Fruit fly (Drosophila melanogaster) whole organism, adult: Measurements from ENCODE around the gene RpL6.
A peak's percentile ranks its signal among the peaks of the same experiment; 100 is the strongest.

Source experiments
- CG11617 ChIP-seq: fragments of 200-800 bp; sonication (Bioruptor generic); optimal IDR thresholded peaks from 2 replicates; lab custom pipeline; 2017; ENCODE audit warnings: mild to moderate bottlenecking, missing biosample characterization, missing genetic modification reagents, missing genetic modification characterization
- CG12768 ChIP-seq: fragments of 200-800 bp; sonication (Bioruptor generic); optimal IDR thresholded peaks from 2 replicates; lab custom pipeline; 2017; ENCODE audit warnings: missing biosample characterization, missing genetic modification characterization, mild to moderate bottlenecking, moderate library complexity, missing genetic modification reagents
- CG14711 ChIP-seq: fragments of 200-800 bp; sonication (Bioruptor generic); optimal IDR thresholded peaks from 2 replicates; lab custom pipeline; 2018; ENCODE audit warnings: missing biosample characterization, mild to moderate bottlenecking, missing genetic modification characterization, moderate library complexity
- CG1620 ChIP-seq: fragments of 200-800 bp; sonication (Bioruptor generic); optimal IDR thresholded peaks from 2 replicates; lab custom pipeline; 2016; ENCODE audit warnings: missing biosample characterization, missing genetic modification characterization
- CG33017 ChIP-seq: fragments of 200-800 bp; sonication (Bioruptor generic); optimal IDR thresholded peaks from 2 replicates; lab custom pipeline; 2018; ENCODE audit warnings: missing biosample characterization, mild to moderate bottlenecking, missing genetic modification characterization, moderate library complexity
- CG5204 ChIP-seq: fragments of 200-800 bp; sonication (Bioruptor generic); optimal IDR thresholded peaks from 2 replicates; lab custom pipeline; 2016; ENCODE audit warnings: missing biosample characterization, missing genetic modification characterization
- CG7045 ChIP-seq: fragments of 200-800 bp; sonication (Bioruptor generic); optimal IDR thresholded peaks from 2 replicates; lab custom pipeline; 2017; ENCODE audit warnings: missing biosample characterization, mild to moderate bottlenecking, missing genetic modification characterization
- CG7101 ChIP-seq: fragments of 200-800 bp; sonication (Bioruptor generic); optimal IDR thresholded peaks from 2 replicates; lab custom pipeline; 2018; ENCODE audit warnings: missing biosample characterization, mild to moderate bottlenecking, missing genetic modification characterization, moderate library complexity
- Clk ChIP-seq: fragments of 200-800 bp; sonication (Bioruptor generic); optimal IDR thresholded peaks from 2 replicates; lab custom pipeline; 2017; ENCODE audit warnings: missing biosample characterization, missing genetic modification characterization
- Crg-1 ChIP-seq: fragments of 200-800 bp; sonication (Bioruptor generic); optimal IDR thresholded peaks from 2 replicates; lab custom pipeline; 2016; ENCODE audit warnings: missing biosample characterization, missing genetic modification characterization
- Hr96 ChIP-seq: fragments of 200-800 bp; sonication (Bioruptor generic); optimal IDR thresholded peaks from 2 replicates; lab custom pipeline; 2016; ENCODE audit warnings: missing biosample characterization, missing genetic modification characterization
- Mnt ChIP-seq: fragments of 200-800 bp; sonication (Bioruptor generic); optimal IDR thresholded peaks from 2 replicates; lab custom pipeline; 2016; ENCODE audit warnings: missing biosample characterization, mild to moderate bottlenecking, missing genetic modification characterization
- bab1 ChIP-seq: fragments of 200-800 bp; sonication (Bioruptor generic); optimal IDR thresholded peaks from 3 replicates; lab custom pipeline; 2019; ENCODE audit warnings: missing biosample characterization, mild to moderate bottlenecking, missing genetic modification characterization, moderate library complexity
- cic ChIP-seq: fragments of 200-800 bp; sonication (Bioruptor generic); optimal IDR thresholded peaks from 2 replicates; lab custom pipeline; 2017; ENCODE audit warnings: missing biosample characterization, mild to moderate bottlenecking, missing genetic modification characterization, moderate library complexity
- cnc ChIP-seq, 2 experiments: fragments of >200 bp; optimal IDR thresholded peaks; 2 replicates each; lab custom pipeline; 2017
- kay ChIP-seq: fragments of 200-800 bp; sonication (Bioruptor generic); peaks from one replicate; lab custom pipeline; 2016; ENCODE audit warnings: missing biosample characterization, missing genetic modification characterization, borderline replicate concordance
- ovo ChIP-seq: fragments of 200-800 bp; sonication (Bioruptor generic); optimal IDR thresholded peaks from 2 replicates; lab custom pipeline; 2016; ENCODE audit warnings: missing biosample characterization, missing genetic modification characterization
- pad ChIP-seq: fragments of 200-800 bp; sonication (Bioruptor generic); optimal IDR thresholded peaks from 3 replicates; lab custom pipeline; 2017; ENCODE audit warnings: missing biosample characterization, missing genetic modification characterization, mild to moderate bottlenecking, moderate library complexity, missing genetic modification reagents
- tj ChIP-seq: fragments of 200-800 bp; sonication (Bioruptor generic); optimal IDR thresholded peaks from 3 replicates; lab custom pipeline; 2017; ENCODE audit warnings: missing biosample characterization, mild to moderate bottlenecking, missing genetic modification characterization, moderate library complexity
- toe ChIP-seq: fragments of 200-800 bp; sonication (Bioruptor generic); optimal IDR thresholded peaks from 2 replicates; lab custom pipeline; 2016; ENCODE audit warnings: missing biosample characterization, missing genetic modification characterization

Gene RpL6

DNA sequence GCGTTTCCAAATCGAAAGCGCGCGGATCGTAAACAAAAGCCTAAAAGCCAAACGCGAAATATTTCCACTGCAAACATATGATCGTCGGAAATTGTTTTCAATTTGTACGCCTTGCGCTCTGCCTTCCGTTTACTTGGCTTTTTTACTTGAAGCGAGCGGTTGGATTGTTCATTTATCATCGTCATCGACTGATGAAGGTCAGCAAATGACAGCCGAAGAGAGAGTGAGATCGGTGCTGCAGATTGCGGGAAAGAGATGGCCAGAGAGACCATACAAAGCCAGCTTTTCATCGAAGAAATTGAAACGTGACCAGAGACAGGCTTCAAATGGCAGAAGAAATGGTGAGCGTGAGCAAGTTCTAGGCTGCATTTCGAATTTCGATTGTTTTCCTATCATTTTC is 9.8 kb upstream of the RpL6 start:
- no peak for TF ChIP-seq CG1620 (GFP tag; lab: Kevin White, UChicago)
- TF ChIP-seq Crg-1 (GFP tag; lab: Kevin White, UChicago) = no peak
- TF ChIP-seq cnc (optimal IDR thresholded peaks at IDR 0.05; lab: Kevin White, UChicago) = no peak
- TF ChIP-seq kay (GFP tag; lab: Kevin White, UChicago) = no peak
- no peak for TF ChIP-seq CG14711 (tag; lab: Kevin White, UChicago)
- TF ChIP-seq CG7101 (tag; lab: Kevin White, UChicago) = no peak
- no peak for TF ChIP-seq Hr96 (GFP tag; lab: Kevin White, UChicago)
- no peak for TF ChIP-seq CG11617 (GFP tag; lab: Kevin White, UChicago)
- TF ChIP-seq Mnt (GFP tag; lab: Kevin White, UChicago) = no peak
- TF ChIP-seq toe (GFP tag; lab: Kevin White, UChicago) = no peak
- TF ChIP-seq pad = no peak
- no peak for TF ChIP-seq CG33017 (tag; lab: Kevin White, UChicago)
- TF ChIP-seq Clk = no peak

DNA sequence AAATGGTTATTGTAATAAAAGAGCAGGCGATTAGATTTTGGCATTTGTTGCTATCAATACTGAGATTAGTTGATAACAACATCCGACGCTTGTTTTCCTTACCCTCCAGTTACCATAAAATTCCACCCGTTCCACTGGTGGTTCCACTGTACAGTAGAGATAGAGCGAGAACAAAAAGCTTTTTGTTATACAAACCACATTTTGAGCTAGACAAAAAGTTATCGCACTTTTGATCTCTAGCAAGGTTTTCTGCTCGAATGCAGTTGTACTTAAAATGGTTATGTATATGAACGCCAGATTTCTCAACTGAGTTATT is 9.1 kb upstream of the RpL6 start:
- TF ChIP-seq CG5204 (no peak), Clk (no peak), toe (GFP tag; lab: Kevin White, UChicago) (no peak), Hr96 (GFP tag; lab: Kevin White, UChicago) (no peak), CG7101 (tag; lab: Kevin White, UChicago) (no peak), tj (no peak), cic (GFP tag; lab: Kevin White, UChicago) (no peak), pad (no peak), ovo (GFP tag; lab: Kevin White, UChicago) (no peak)

DNA sequence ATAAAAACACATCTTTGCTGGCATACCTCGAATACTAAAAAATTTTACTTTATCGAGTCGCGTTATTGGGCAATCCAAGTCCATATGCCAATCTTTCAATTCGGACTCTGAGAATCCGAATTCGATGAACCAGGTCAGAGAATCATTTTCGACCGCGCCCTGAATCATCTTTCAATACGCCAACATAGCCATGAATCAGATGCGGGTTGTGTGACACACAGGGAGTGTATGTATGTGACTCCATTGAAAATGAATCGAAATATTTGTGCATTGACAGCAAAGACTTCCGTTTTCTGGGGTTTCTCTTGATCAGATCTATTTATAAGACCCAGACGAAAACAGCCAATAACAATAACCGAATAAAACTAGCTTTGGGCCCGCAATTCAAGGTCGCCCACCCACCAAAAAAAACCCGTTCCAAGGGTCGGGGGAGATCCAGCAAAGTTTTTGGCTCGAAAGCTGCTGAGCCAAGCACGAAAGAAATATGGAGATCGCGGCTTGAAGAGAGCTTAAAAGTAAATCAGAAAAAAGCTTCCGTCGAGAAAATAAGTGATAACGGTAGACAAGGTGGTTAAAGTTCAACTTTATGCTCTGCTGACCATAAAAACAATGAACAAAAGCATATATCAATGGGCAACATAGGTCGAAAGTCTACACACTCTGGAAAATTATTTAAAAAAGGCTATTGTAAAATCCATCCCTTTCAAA is 8.6 kb upstream of the RpL6 start:
- TF ChIP-seq CG5204 (no peak), Mnt (GFP tag; lab: Kevin White, UChicago) (no peak), CG12768 (GFP tag; lab: Kevin White, UChicago) (no peak), toe (GFP tag; lab: Kevin White, UChicago) (no peak), CG7045 (no peak), Clk (no peak), ovo (GFP tag; lab: Kevin White, UChicago) (peak; percentile 27), CG1620 (GFP tag; lab: Kevin White, UChicago) (no peak), tj (peak; percentile 69)

DNA sequence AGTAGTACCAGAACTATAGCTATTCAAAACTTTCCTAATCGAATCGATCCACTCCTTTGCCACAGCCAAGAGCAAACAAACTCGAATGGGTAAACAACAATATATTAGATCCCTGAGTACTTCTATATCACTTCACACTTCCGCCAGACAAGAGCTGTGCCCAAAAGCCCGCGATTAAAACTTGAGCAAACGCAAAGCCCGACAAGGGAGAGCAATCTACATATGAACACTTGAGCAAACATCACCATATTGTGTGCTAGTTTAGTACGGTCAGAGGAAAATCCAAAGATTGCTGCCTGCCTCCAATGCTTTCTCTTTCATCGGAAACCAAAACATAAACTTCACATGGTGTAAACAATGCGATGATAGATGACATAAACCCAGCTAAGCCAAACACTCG is 7.7 kb upstream of the RpL6 start:
- TF ChIP-seq CG1620 (GFP tag; lab: Kevin White, UChicago) (peak; percentile 15), CG7045 (no peak), ovo (GFP tag; lab: Kevin White, UChicago) (no peak)

- TF ChIP-seq Crg-1 (GFP tag; lab: Kevin White, UChicago) = no peak
- no peak for TF ChIP-seq bab1 (GFP tag; lab: Kevin White, UChicago)
- TF ChIP-seq CG12768 (GFP tag; lab: Kevin White, UChicago) = no peak
- TF ChIP-seq toe (GFP tag; lab: Kevin White, UChicago) = no peak
- TF ChIP-seq CG14711 (tag; lab: Kevin White, UChicago) = no peak
- TF ChIP-seq CG1620 (GFP tag; lab: Kevin White, UChicago) = no peak
- TF ChIP-seq cnc (optimal IDR thresholded peaks at IDR 0.05; lab: Kevin White, UChicago) = no peak
- no peak for TF ChIP-seq CG7101 (tag; lab: Kevin White, UChicago)
- no peak for TF ChIP-seq ovo (GFP tag; lab: Kevin White, UChicago)
- TF ChIP-seq Hr96 (GFP tag; lab: Kevin White, UChicago) = no peak
- no peak for TF ChIP-seq cic (GFP tag; lab: Kevin White, UChicago)
- TF ChIP-seq Clk = no peak
- TF ChIP-seq CG5204 = no peak
- TF ChIP-seq CG7045 = no peak
- TF ChIP-seq tj = no peak
- TF ChIP-seq CG33017 (tag; lab: Kevin White, UChicago) = no peak
Observed at dm6 chr3R:31603246-31603645, 7.2 kb upstream of the RpL6 start.

DNA sequence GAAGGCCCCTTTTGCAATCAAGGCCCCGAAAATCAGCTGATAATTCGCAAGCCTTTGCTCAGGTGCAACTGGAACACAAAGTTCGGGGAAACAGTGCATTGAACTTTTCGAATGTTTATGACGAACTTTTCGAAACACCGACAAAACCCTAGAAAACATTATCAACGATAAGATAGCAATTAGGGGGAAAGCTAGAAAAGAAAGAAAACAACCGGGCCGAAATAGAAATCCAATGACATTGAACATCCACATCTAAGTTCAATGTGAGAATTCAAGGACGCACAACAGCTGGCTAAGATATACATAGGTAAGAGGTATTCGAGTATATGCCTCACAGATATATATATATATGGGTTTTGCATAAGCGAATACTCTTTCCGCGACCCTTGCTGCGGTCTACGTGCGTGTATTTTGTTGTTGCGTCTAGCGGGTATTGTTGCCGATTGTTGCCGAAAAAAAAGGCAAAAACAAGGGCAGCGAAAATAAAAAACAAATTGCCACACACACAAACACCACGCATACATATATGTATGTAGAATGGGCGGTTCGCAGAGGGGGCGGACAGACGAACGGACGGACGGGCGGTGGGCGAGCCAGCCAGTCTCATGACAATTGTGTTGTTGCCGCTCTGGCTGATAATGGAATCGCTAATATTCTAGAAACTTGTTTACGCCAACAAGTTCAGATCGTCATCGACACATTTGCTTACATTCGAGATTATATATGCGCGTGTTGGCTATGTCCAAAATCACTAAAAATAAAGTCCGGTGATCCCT is 3.7 kb upstream of the RpL6 start:
- TF ChIP-seq cic (GFP tag; lab: Kevin White, UChicago) (peak; percentile 75), CG7045 (peak; percentile 22), CG12768 (GFP tag; lab: Kevin White, UChicago) (peak; percentile 18), kay (GFP tag; lab: Kevin White, UChicago) (peak; percentile 53), Clk (no peak)
